Fruit fly (Drosophila melanogaster): ENCODE results near the gene CG7382.

Gene CG7382

dm6 chr2L:5554818-5555217 lies 35.1 kb upstream of the CG7382 start, which contains the start of gene GluRIIA:
Gene GluRIIA (plus strand): TSS chr2L:5555072.
- no peak for TF ChIP-seq CrebA (GFP tag; optimal IDR thresholded peaks at IDR 0.05; ENCODE audit: borderline replicate concordance)
- no peak for TF ChIP-seq foxo (GFP tag; optimal IDR thresholded peaks at IDR 0.05)
- no peak for TF ChIP-seq lola (GFP tag; optimal IDR thresholded peaks at IDR 0.05)
- no peak for TF ChIP-seq GATAd (GFP tag; optimal IDR thresholded peaks at IDR 0.05)
- no peak for TF ChIP-seq Sp1 (GFP tag; optimal IDR thresholded peaks at IDR 0.05)
- no peak for TF ChIP-seq Dif (GFP tag; optimal IDR thresholded peaks at IDR 0.05; ENCODE audit: partially characterized antibody)
- no peak for TF ChIP-seq HLH106 (tag; optimal IDR thresholded peaks at IDR 0.05)
- TF ChIP-seq Myc (optimal IDR thresholded peaks at IDR 0.05), result no peak

- no peak for TF ChIP-seq CrebA (GFP tag; optimal IDR thresholded peaks at IDR 0.05; ENCODE audit: borderline replicate concordance)
- TF ChIP-seq fru (GFP tag; optimal IDR thresholded peaks at IDR 0.05), result no peak
- TF ChIP-seq GATAd (GFP tag; optimal IDR thresholded peaks at IDR 0.05), result no peak
- TF ChIP-seq OdsH (GFP tag; optimal IDR thresholded peaks at IDR 0.05), result no peak
- no peak for TF ChIP-seq Dfd (GFP tag; optimal IDR thresholded peaks at IDR 0.05)
- TF ChIP-seq CG9705 (GFP tag; optimal IDR thresholded peaks at IDR 0.05), result no peak
- no peak for TF ChIP-seq rgr (GFP tag; optimal IDR thresholded peaks at IDR 0.05)
- TF ChIP-seq psq (GFP tag; optimal IDR thresholded peaks at IDR 0.05), result no peak
- no peak for TF ChIP-seq sv (GFP tag; optimal IDR thresholded peaks at IDR 0.05)
- no peak for TF ChIP-seq Hr83 (GFP tag; optimal IDR thresholded peaks at IDR 0.05; ENCODE audit: poor library complexity, severe bottlenecking)
- TF ChIP-seq dsf (GFP tag; optimal IDR thresholded peaks at IDR 0.05; ENCODE audit: borderline replicate concordance), result no peak
- no peak for TF ChIP-seq brk (GFP tag; optimal IDR thresholded peaks at IDR 0.05)
- no peak for TF ChIP-seq tai (GFP tag; optimal IDR thresholded peaks at IDR 0.05)
- no peak for TF ChIP-seq Vsx2 (GFP tag; optimal IDR thresholded peaks at IDR 0.05; ENCODE audit: partially characterized antibody)
- no peak for TF ChIP-seq Myc (optimal IDR thresholded peaks at IDR 0.05)
- no peak for TF ChIP-seq Sp1 (GFP tag; optimal IDR thresholded peaks at IDR 0.05)
- TF ChIP-seq Abd-B (GFP tag; optimal IDR thresholded peaks at IDR 0.05), result no peak
- no peak for TF ChIP-seq usp (GFP tag; optimal IDR thresholded peaks at IDR 0.05)
- TF ChIP-seq Rel (GFP tag; optimal IDR thresholded peaks at IDR 0.05), result no peak
- TF ChIP-seq Rel (tag; optimal IDR thresholded peaks at IDR 0.05), result no peak
Measured at dm6 chr2L:5553750-5554149, 34.1 kb upstream of the CG7382 start, which contains the start of the genes CG14013 and CG14017. Gene CG14013 (minus strand): TSS chr2L:5553850. Gene CG14017 (plus strand): TSS chr2L:5553897.

- TF ChIP-seq sage (GFP tag; optimal IDR thresholded peaks at IDR 0.05) (no peak), woc (GFP tag; optimal IDR thresholded peaks at IDR 0.05) (no peak), tai (GFP tag; optimal IDR thresholded peaks at IDR 0.05) (no peak), Abd-B (GFP tag; optimal IDR thresholded peaks at IDR 0.05) (no peak), pan (optimal IDR thresholded peaks at IDR 0.05) (no peak), Hnf4 (GFP tag; optimal IDR thresholded peaks at IDR 0.05) (no peak), Mio (GFP tag; optimal IDR thresholded peaks at IDR 0.05) (no peak), CrebA (GFP tag; optimal IDR thresholded peaks at IDR 0.05; ENCODE audit: borderline replicate concordance) (no peak), HLH106 (tag; optimal IDR thresholded peaks at IDR 0.05) (no peak), Myc (optimal IDR thresholded peaks at IDR 0.05) (no peak), usp (GFP tag; optimal IDR thresholded peaks at IDR 0.05) (no peak), Sp1 (GFP tag; optimal IDR thresholded peaks at IDR 0.05) (no peak), dsf (GFP tag; optimal IDR thresholded peaks at IDR 0.05; ENCODE audit: borderline replicate concordance) (no peak), psq (GFP tag; optimal IDR thresholded peaks at IDR 0.05) (no peak), Hr83 (GFP tag; optimal IDR thresholded peaks at IDR 0.05; ENCODE audit: poor library complexity, severe bottlenecking) (no peak), CG9705 (GFP tag; optimal IDR thresholded peaks at IDR 0.05) (no peak), Dif (GFP tag; optimal IDR thresholded peaks at IDR 0.05; ENCODE audit: partially characterized antibody) (no peak), brk (GFP tag; optimal IDR thresholded peaks at IDR 0.05) (no peak)
Measured at dm6 chr2L:5551538-5551937, 31.8 kb upstream of the CG7382 start, which contains the start of gene CG18269. Gene CG18269 (plus strand): TSS chr2L:5551838.

dm6 chr2L:5550735-5551134 lies 31.0 kb upstream of the CG7382 start, which contains the start of gene CG14014:
Gene CG14014 (minus strand): TSS chr2L:5550835.
- no peak for TF ChIP-seq OdsH (GFP tag; optimal IDR thresholded peaks at IDR 0.05)
- TF ChIP-seq Vsx2 (GFP tag; optimal IDR thresholded peaks at IDR 0.05; ENCODE audit: partially characterized antibody), result no peak
- no peak for TF ChIP-seq fru (GFP tag; optimal IDR thresholded peaks at IDR 0.05)
- no peak for TF ChIP-seq N (GFP tag; optimal IDR thresholded peaks at IDR 0.05)
- TF ChIP-seq CG32264 (GFP tag; optimal IDR thresholded peaks at IDR 0.05), result no peak
- no peak for TF ChIP-seq jim (GFP tag; optimal IDR thresholded peaks at IDR 0.05)

Measured in whole organism, wandering third instar larva.